Worm (Caenorhabditis elegans) whole organism, young adult: ENCODE data around the gene lgc-31.

ENCODE experiments used
- C17E4.6 ChIP-seq: fragments of 200-800 bp; sonication (Bioruptor generic); IDR thresholded peaks from 2 replicates; pipeline ENCODE4 v1.3.6; 2022; ENCODE audit warnings: missing genetic modification reagents, missing genetic modification characterization, missing compliant biosample characterization
- D2030.7 ChIP-seq: fragments of 200-800 bp; sonication (Bioruptor generic); IDR thresholded peaks from 2 replicates; pipeline ENCODE4 v1.3.6; 2022; ENCODE audit warnings: missing genetic modification reagents, missing genetic modification characterization, missing compliant biosample characterization
- F23B12.7 ChIP-seq: sonication (generic microtip); optimal IDR thresholded peaks from 2 replicates; lab custom pipeline; 2017; ENCODE audit warnings: missing genetic modification characterization, mild to moderate bottlenecking, missing compliant biosample characterization, antibody characterized with exemption, moderate library complexity; ENCODE audit not compliant: insufficient read depth
- F33H1.4 ChIP-seq: fragments of 200-800 bp; sonication (Bioruptor generic); IDR thresholded peaks from 2 replicates; pipeline ENCODE4 v1.3.6; 2022; ENCODE audit warnings: missing genetic modification reagents, missing genetic modification characterization, missing compliant biosample characterization
- F55B11.4 ChIP-seq: sonication (generic microtip); optimal IDR thresholded peaks from 2 replicates; lab custom pipeline; 2016; ENCODE audit warnings: missing compliant biosample characterization, missing genetic modification characterization, borderline replicate concordance; ENCODE audit not compliant: insufficient read depth
- K12H6.12 ChIP-seq: fragments of 200-800 bp; sonication (Bioruptor generic); optimal IDR thresholded peaks from 2 replicates; lab custom pipeline; 2018; ENCODE audit warnings: mild to moderate bottlenecking, missing genetic modification characterization, missing compliant biosample characterization
- T07F8.4 ChIP-seq: sonication (generic microtip); optimal IDR thresholded peaks from 2 replicates; lab custom pipeline; 2016; ENCODE audit warnings: mild to moderate bottlenecking, missing genetic modification characterization, moderate library complexity, missing compliant biosample characterization
- T26A5.8 ChIP-seq: sonication (generic microtip); optimal IDR thresholded peaks from 2 replicates; lab custom pipeline; 2016; ENCODE audit warnings: missing genetic modification characterization, missing compliant biosample characterization
- Y53F4B.3 ChIP-seq: fragments of 200-800 bp; sonication (Bioruptor generic); IDR thresholded peaks from 2 replicates; pipeline ENCODE4 v1.3.6; 2022; ENCODE audit warnings: missing genetic modification reagents, missing genetic modification characterization, missing compliant biosample characterization
- Y56A3A.18 ChIP-seq: fragments of 200-800 bp; sonication (Bioruptor generic); IDR thresholded peaks from 2 replicates; pipeline ENCODE4 v1.3.6; 2022; ENCODE audit warnings: missing genetic modification reagents, missing genetic modification characterization, missing compliant biosample characterization
- Y95B8A.8 ChIP-seq: fragments of 200-800 bp; sonication (Bioruptor generic); IDR thresholded peaks from 2 replicates; pipeline ENCODE4 v1.3.6; 2022; ENCODE audit warnings: missing genetic modification reagents, missing genetic modification characterization, missing compliant biosample characterization
- ZK185.1 ChIP-seq: sonication (generic microtip); optimal IDR thresholded peaks from 2 replicates; lab custom pipeline; 2016; ENCODE audit warnings: mild to moderate bottlenecking, missing genetic modification characterization, missing compliant biosample characterization; ENCODE audit not compliant: poor library complexity, severe bottlenecking
- akir-1 ChIP-seq: fragments of 200-800 bp; sonication (Bioruptor generic); optimal IDR thresholded peaks from 2 replicates; lab custom pipeline; 2018; ENCODE audit warnings: mild to moderate bottlenecking, missing genetic modification characterization, moderate library complexity, missing compliant biosample characterization
- aptf-3 ChIP-seq: fragments of 200-800 bp; sonication (Bioruptor generic); IDR thresholded peaks from 2 replicates; pipeline ENCODE4 v1.3.6; 2022; ENCODE audit warnings: missing genetic modification characterization, missing compliant biosample characterization
- bed-1 ChIP-seq: fragments of 200-800 bp; sonication (Bioruptor generic); IDR thresholded peaks from 2 replicates; pipeline ENCODE4 v1.3.6; 2022; ENCODE audit warnings: missing genetic modification reagents, missing genetic modification characterization, missing compliant biosample characterization
- bed-2 ChIP-seq: fragments of 200-800 bp; sonication (Bioruptor generic); IDR thresholded peaks from 2 replicates; pipeline ENCODE4 v1.3.6; 2022; ENCODE audit warnings: missing genetic modification reagents, missing genetic modification characterization, missing compliant biosample characterization
- cebp-1 ChIP-seq, 2 experiments: fragments of 200-800 bp in 1 of 2; sonication (Bioruptor generic) in 1 of 2; sonication (generic microtip) in 1 of 2; IDR thresholded peaks in 1 of 2; optimal IDR thresholded peaks in 1 of 2; 2 replicates each; pipeline versions ENCODE4 v1.3.6 to Lab custom; 2017 to 2022; ENCODE audit warnings: missing compliant biosample characterization in 2 of 2, missing genetic modification characterization in 2 of 2, mild to moderate bottlenecking in 1 of 2, missing genetic modification reagents in 1 of 2, moderate library complexity in 1 of 2
- ceh-27 ChIP-seq: fragments of 200-800 bp; sonication (Bioruptor generic); optimal IDR thresholded peaks from 2 replicates; lab custom pipeline; 2018; ENCODE audit warnings: mild to moderate bottlenecking, missing genetic modification characterization, moderate library complexity, missing compliant biosample characterization
- ceh-40 ChIP-seq: fragments of 200-800 bp; sonication (Bioruptor generic); IDR thresholded peaks from 2 replicates; pipeline ENCODE4 v1.3.6; 2022; ENCODE audit warnings: missing genetic modification characterization, missing compliant biosample characterization
- ceh-58 ChIP-seq: fragments of 200-800 bp; sonication (Bioruptor generic); IDR thresholded peaks from 2 replicates; pipeline ENCODE4 v1.3.6; 2022; ENCODE audit warnings: missing genetic modification characterization, missing compliant biosample characterization
- ceh-79 ChIP-seq: sonication (generic microtip); optimal IDR thresholded peaks from 2 replicates; lab custom pipeline; 2017; ENCODE audit warnings: mild to moderate bottlenecking, missing genetic modification characterization, missing compliant biosample characterization
- efl-1 ChIP-seq: fragments of 150-350 bp; optimal IDR thresholded peaks from 2 replicates; lab custom pipeline; 2014; ENCODE audit warnings: missing biosample characterization, missing genetic modification reagents, missing genetic modification characterization
- egl-18 ChIP-seq: fragments of 200-800 bp; sonication (Bioruptor generic); IDR thresholded peaks from 2 replicates; pipeline ENCODE4 v1.3.6; 2022; ENCODE audit warnings: missing genetic modification reagents, missing genetic modification characterization, missing compliant biosample characterization
- hsf-1 ChIP-seq: fragments of 200-800 bp; sonication (Bioruptor generic); IDR thresholded peaks from 2 replicates; pipeline ENCODE4 v1.3.6; 2022; ENCODE audit warnings: missing genetic modification reagents, missing genetic modification characterization, missing compliant biosample characterization
- lag-1 ChIP-seq: fragments of 200-800 bp; sonication (Bioruptor generic); IDR thresholded peaks from 2 replicates; pipeline ENCODE4 v1.3.6; 2022; ENCODE audit warnings: missing genetic modification reagents, missing genetic modification characterization, missing compliant biosample characterization
- lin-26 ChIP-seq: fragments of 200-800 bp; sonication (Bioruptor generic); IDR thresholded peaks from 2 replicates; pipeline ENCODE4 v1.3.6; 2022; ENCODE audit warnings: missing genetic modification reagents, missing genetic modification characterization, missing compliant biosample characterization
- lin-35 ChIP-seq, 3 experiments: fragments of 150-350 bp in 2 of 3; sonication (generic microtip) in 1 of 3; optimal IDR thresholded peaks; 2 replicates each; lab custom pipeline; 2014 to 2018; ENCODE audit warnings: missing biosample characterization in 3 of 3, missing genetic modification characterization in 3 of 3, missing genetic modification reagents in 3 of 3
- lin-54 ChIP-seq: fragments of 200-800 bp; sonication (Bioruptor generic); optimal IDR thresholded peaks from 2 replicates; lab custom pipeline; 2018; ENCODE audit warnings: mild to moderate bottlenecking, missing genetic modification characterization, missing compliant biosample characterization
- lsl-1 ChIP-seq: fragments of 200-800 bp; sonication (Bioruptor generic); optimal IDR thresholded peaks from 2 replicates; lab custom pipeline; 2018; ENCODE audit warnings: mild to moderate bottlenecking, missing genetic modification characterization, moderate library complexity, missing compliant biosample characterization
- lsy-27 ChIP-seq: sonication (generic microtip); optimal IDR thresholded peaks from 2 replicates; lab custom pipeline; 2017; ENCODE audit warnings: missing genetic modification characterization, mild to moderate bottlenecking, missing compliant biosample characterization, antibody characterized with exemption, missing genotype, borderline replicate concordance; ENCODE audit not compliant: insufficient read depth
- madf-3 ChIP-seq: fragments of 200-800 bp; sonication (Bioruptor generic); IDR thresholded peaks from 2 replicates; pipeline ENCODE4 v1.3.6; 2022; ENCODE audit warnings: missing genetic modification reagents, missing genetic modification characterization, missing compliant biosample characterization
- mcd-1 ChIP-seq: fragments of 200-800 bp; sonication (Bioruptor generic); IDR thresholded peaks from 2 replicates; pipeline ENCODE4 v1.3.6; 2022; ENCODE audit warnings: missing genetic modification reagents, missing genetic modification characterization, missing compliant biosample characterization
- mxl-1 ChIP-seq: sonication (generic microtip); optimal IDR thresholded peaks from 2 replicates; lab custom pipeline; 2016; ENCODE audit warnings: missing genetic modification characterization, missing compliant biosample characterization
- nhr-179 ChIP-seq: sonication (generic microtip); optimal IDR thresholded peaks from 2 replicates; lab custom pipeline; 2016; ENCODE audit warnings: mild to moderate bottlenecking, missing genetic modification characterization, missing compliant biosample characterization
- nhr-80 ChIP-seq: sonication (generic microtip); optimal IDR thresholded peaks from 2 replicates; lab custom pipeline; 2016; ENCODE audit warnings: missing genetic modification characterization, missing compliant biosample characterization
- pbrm-1 ChIP-seq: fragments of 200-800 bp; sonication (Bioruptor generic); IDR thresholded peaks from 2 replicates; pipeline ENCODE4 v1.3.6; 2022; ENCODE audit warnings: missing genetic modification reagents, missing genetic modification characterization, missing compliant biosample characterization
- pha-4 ChIP-seq: fragments of 150-350 bp; sonication (generic microtip); optimal IDR thresholded peaks from 2 replicates; lab custom pipeline; 2014; ENCODE audit warnings: missing biosample characterization, missing genetic modification reagents, missing genetic modification characterization
- repo-1 ChIP-seq: sonication (generic microtip); optimal IDR thresholded peaks from 2 replicates; lab custom pipeline; 2017; ENCODE audit warnings: mild to moderate bottlenecking, missing genetic modification characterization, missing compliant biosample characterization
- sdz-38 ChIP-seq: sonication (generic microtip); optimal IDR thresholded peaks from 2 replicates; lab custom pipeline; 2016; ENCODE audit warnings: missing genotype, missing genetic modification characterization, missing compliant biosample characterization
- sptf-2 ChIP-seq: fragments of 200-800 bp; sonication (Bioruptor generic); optimal IDR thresholded peaks from 2 replicates; lab custom pipeline; 2018; ENCODE audit warnings: mild to moderate bottlenecking, missing genetic modification characterization, missing compliant biosample characterization
- tbp1 ChIP-seq: fragments of 200-800 bp; sonication (Bioruptor generic); optimal IDR thresholded peaks from 2 replicates; lab custom pipeline; 2018; ENCODE audit warnings: mild to moderate bottlenecking, missing genetic modification characterization, missing compliant biosample characterization
- tbx-9 ChIP-seq: sonication (generic microtip); optimal IDR thresholded peaks from 2 replicates; lab custom pipeline; 2016; ENCODE audit warnings: borderline replicate concordance, missing genetic modification characterization, inconsistent platforms, missing compliant biosample characterization
- xnd-1 ChIP-seq: sonication (generic microtip); optimal IDR thresholded peaks from 2 replicates; lab custom pipeline; 2016; ENCODE audit warnings: missing genotype, missing genetic modification reagents, missing genetic modification characterization, missing compliant biosample characterization
- ztf-18 ChIP-seq: sonication (generic microtip); optimal IDR thresholded peaks from 2 replicates; lab custom pipeline; 2016; ENCODE audit warnings: missing genotype, mild to moderate bottlenecking, missing genetic modification characterization, missing compliant biosample characterization
- ztf-25 ChIP-seq: fragments of 200-800 bp; sonication (Bioruptor generic); IDR thresholded peaks from 2 replicates; pipeline ENCODE4 v1.3.6; 2022; ENCODE audit warnings: missing genetic modification reagents, missing genetic modification characterization, missing compliant biosample characterization
- ztf-6 ChIP-seq: fragments of 200-800 bp; sonication (Bioruptor generic); IDR thresholded peaks from 2 replicates; pipeline ENCODE4 v1.3.6; 2022; ENCODE audit warnings: missing genetic modification reagents, missing genetic modification characterization, missing compliant biosample characterization

lgc-31 gene

DNA sequence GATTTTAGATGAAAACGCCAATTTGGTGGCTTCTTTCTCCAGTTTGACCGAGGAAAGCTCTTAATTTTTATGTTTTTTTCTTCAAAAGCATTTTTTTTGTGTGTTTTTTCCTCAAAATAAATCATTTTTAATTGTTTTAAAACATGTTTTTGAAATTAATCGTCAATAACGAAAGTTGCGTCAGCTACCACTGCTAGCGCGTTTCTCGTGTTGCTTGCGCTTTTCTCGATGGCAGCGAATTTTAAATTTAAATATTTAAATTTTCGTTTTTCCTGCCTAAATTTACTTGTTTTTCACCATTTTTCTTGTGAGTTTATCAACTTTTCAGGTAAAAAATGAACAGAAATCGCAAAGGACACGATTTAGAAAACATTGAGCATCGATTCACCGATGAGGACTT, 16.1 kb upstream of the lgc-31 start, which contains the start of gene prde-1 (continued):
- TF ChIP-seq nhr-80 (tag; lab: Kevin White, UChicago): no peak
- no peak for TF ChIP-seq bed-1 (GFP tag; lab: Robert Waterston, UW)
- no peak for TF ChIP-seq efl-1 (GFP tag; lab: Kevin White, UChicago)
- TF ChIP-seq ceh-40 (GFP tag; lab: Robert Waterston, UW): no peak
- no peak for TF ChIP-seq tbx-9 (tag; lab: Kevin White, UChicago)
- no peak for TF ChIP-seq nhr-179 (tag; lab: Kevin White, UChicago)
- TF ChIP-seq aptf-3 (GFP tag; lab: Robert Waterston, UW): no peak
- peak; percentile 50 for TF ChIP-seq D2030.7 (GFP tag; lab: Robert Waterston, UW)
- peak; percentile 43 for TF ChIP-seq xnd-1 (tag; lab: Kevin White, UChicago)
- no peak for TF ChIP-seq F55B11.4 (tag; lab: Kevin White, UChicago)
- TF ChIP-seq F33H1.4: peak; percentile 48
- no peak for TF ChIP-seq ceh-79 (tag; lab: Kevin White, UChicago)
- TF ChIP-seq repo-1 (tag; lab: Kevin White, UChicago): no peak
- TF ChIP-seq hsf-1 (GFP tag; lab: Robert Waterston, UW): peak; percentile 41; the same call in 1 of the 2 replicates
- no peak for TF ChIP-seq Y56A3A.18 (GFP tag; lab: Robert Waterston, UW)
- no peak for TF ChIP-seq lin-35 (GFP tag; optimal IDR thresholded peaks at IDR 0.05; lab: Kevin White, UChicago)
- TF ChIP-seq pbrm-1 (GFP tag; lab: Robert Waterston, UW): 0 out of 2 replicates have a peak, but pooled peaks have one; percentile 13
- no peak for TF ChIP-seq egl-18 (GFP tag; lab: Robert Waterston, UW)
- no peak for TF ChIP-seq pha-4 (tag; lab: Kevin White, UChicago)
- TF ChIP-seq lin-54: peak; percentile 49
- no peak for TF ChIP-seq ceh-58 (GFP tag; lab: Robert Waterston, UW)
- TF ChIP-seq F23B12.7 (tag; lab: Kevin White, UChicago): no peak
- TF ChIP-seq lsy-27 (tag; lab: Kevin White, UChicago): no peak
- no peak for TF ChIP-seq lag-1 (GFP tag; lab: Robert Waterston, UW)
- TF ChIP-seq sdz-38 (tag; lab: Kevin White, UChicago): no peak
- no peak for TF ChIP-seq T26A5.8
- TF ChIP-seq ztf-25 (GFP tag; lab: Robert Waterston, UW): no peak
- TF ChIP-seq K12H6.12 (tag; lab: Kevin White, UChicago): no peak
- no peak for TF ChIP-seq mxl-1 (tag; lab: Kevin White, UChicago)
- TF ChIP-seq bed-2 (GFP tag; lab: Robert Waterston, UW): no peak
- no peak for TF ChIP-seq C17E4.6 (GFP tag; lab: Robert Waterston, UW)
- TF ChIP-seq akir-1 (GFP tag; lab: Kevin White, UChicago): no peak
- peak; percentile 93 for TF ChIP-seq ztf-18 (tag; lab: Kevin White, UChicago)
- peak; percentile 28 for TF ChIP-seq tbp1 (GFP tag; lab: Kevin White, UChicago)
- no peak for TF ChIP-seq mcd-1 (GFP tag; lab: Robert Waterston, UW)
- TF ChIP-seq lin-26 (GFP tag; lab: Robert Waterston, UW): no peak
- TF ChIP-seq sptf-2: no peak
- no peak for TF ChIP-seq ZK185.1 (tag; lab: Kevin White, UChicago)
- TF ChIP-seq ztf-6: no peak
- no peak for TF ChIP-seq Y95B8A.8 (GFP tag; lab: Robert Waterston, UW)
- no peak for TF ChIP-seq Y53F4B.3 (GFP tag; lab: Robert Waterston, UW)
- TF ChIP-seq T07F8.4 (tag; lab: Kevin White, UChicago): no peak
- no peak for TF ChIP-seq madf-3 (GFP tag; lab: Robert Waterston, UW)
- no peak for TF ChIP-seq cebp-1 (GFP tag; IDR thresholded peaks at IDR 0.05; lab: Robert Waterston, UW)
- no peak for TF ChIP-seq cebp-1 (tag; optimal IDR thresholded peaks at IDR 0.05; lab: Kevin White, UChicago)
- no peak for TF ChIP-seq ceh-27
- TF ChIP-seq lsl-1 (GFP tag; lab: Kevin White, UChicago): peak; percentile 61
